Fruit fly (Drosophila melanogaster) whole organism, embryonic: ENCODE measurements around the gene endos.

Experiments used
- BtbVII ChIP-seq: fragments of 200-800 bp; sonication (Bioruptor generic); optimal IDR thresholded peaks from 3 replicates; lab custom pipeline; 2017; ENCODE audit warnings: missing biosample characterization, mild to moderate bottlenecking, missing genetic modification characterization
- Bteb2 ChIP-seq: fragments of 200-800 bp; sonication (Bioruptor generic); optimal IDR thresholded peaks from 2 replicates; lab custom pipeline; 2016; ENCODE audit warnings: missing biosample characterization, missing genetic modification characterization
- CG11456 ChIP-seq: fragments of 200-800 bp; sonication (Bioruptor generic); IDR thresholded peaks from 3 replicates; pipeline ENCODE4 v1.3.6; 2022; ENCODE audit warnings: missing biosample characterization, missing genetic modification characterization
- CG13424 ChIP-seq: fragments of 200-800 bp; sonication (Bioruptor generic); optimal IDR thresholded peaks from 2 replicates; lab custom pipeline; 2019; ENCODE audit warnings: missing biosample characterization, mild to moderate bottlenecking, missing genetic modification characterization, moderate library complexity
- CG13894 ChIP-seq: fragments of 200-800 bp; sonication (Bioruptor generic); optimal IDR thresholded peaks from 3 replicates; lab custom pipeline; 2018; ENCODE audit warnings: missing biosample characterization, mild to moderate bottlenecking, missing genetic modification characterization, moderate library complexity
- CG1529 ChIP-seq: fragments of 200-800 bp; sonication (Bioruptor generic); optimal IDR thresholded peaks from 3 replicates; lab custom pipeline; 2018; ENCODE audit warnings: missing biosample characterization, missing genetic modification characterization
- CG15479 ChIP-seq: fragments of 200-800 bp; sonication (Bioruptor generic); optimal IDR thresholded peaks from 3 replicates; lab custom pipeline; 2019; ENCODE audit warnings: missing biosample characterization, mild to moderate bottlenecking, missing genetic modification characterization, moderate library complexity
- CG18599 ChIP-seq: fragments of 200-800 bp; sonication (Bioruptor generic); optimal IDR thresholded peaks from 3 replicates; lab custom pipeline; 2017; ENCODE audit warnings: missing biosample characterization, missing genetic modification characterization, mild to moderate bottlenecking, moderate library complexity, missing genetic modification reagents
- CG2116 ChIP-seq: fragments of 200-800 bp; sonication (Bioruptor generic); optimal IDR thresholded peaks from 3 replicates; lab custom pipeline; 2018; ENCODE audit warnings: missing biosample characterization, mild to moderate bottlenecking, missing genetic modification characterization
- CG2678 ChIP-seq: fragments of 200-800 bp; sonication (Bioruptor generic); optimal IDR thresholded peaks from 3 replicates; lab custom pipeline; 2019; ENCODE audit warnings: missing biosample characterization, mild to moderate bottlenecking, missing genetic modification characterization, moderate library complexity
- CG3281 ChIP-seq: fragments of 200-800 bp; sonication (Bioruptor generic); optimal IDR thresholded peaks from 3 replicates; lab custom pipeline; 2017; ENCODE audit warnings: missing biosample characterization, mild to moderate bottlenecking, missing genetic modification characterization
- CG3407 ChIP-seq: fragments of 200-800 bp; sonication (Bioruptor generic); optimal IDR thresholded peaks from 2 replicates; lab custom pipeline; 2018; ENCODE audit warnings: missing biosample characterization, mild to moderate bottlenecking, missing genetic modification characterization
- CG3847 ChIP-seq: fragments of 200-800 bp; sonication (Bioruptor generic); IDR thresholded peaks from 2 replicates; pipeline ENCODE4 v1.3.6; 2022; ENCODE audit warnings: missing biosample characterization, missing genetic modification characterization
- CG5180 ChIP-seq: fragments of 200-800 bp; sonication (Bioruptor generic); optimal IDR thresholded peaks from 3 replicates; lab custom pipeline; 2017; ENCODE audit warnings: missing biosample characterization, missing genetic modification characterization, mild to moderate bottlenecking, moderate library complexity, missing genetic modification reagents
- CG7271 ChIP-seq: fragments of 200-800 bp; sonication (Bioruptor generic); optimal IDR thresholded peaks from 2 replicates; lab custom pipeline; 2018; ENCODE audit warnings: missing biosample characterization, mild to moderate bottlenecking, missing genetic modification characterization, moderate library complexity
- Deaf1 ChIP-seq: fragments of 200-800 bp; optimal IDR thresholded peaks from 3 replicates; lab custom pipeline; 2019; ENCODE audit warnings: missing biosample characterization, mild to moderate bottlenecking, missing genetic modification characterization, moderate library complexity
- Ets65A ChIP-seq: fragments of 200-800 bp; sonication (Bioruptor generic); peaks from one replicate; lab custom pipeline; 2016; ENCODE audit warnings: missing biosample characterization, missing genetic modification characterization
- Gsc ChIP-seq: fragments of 200-800 bp; sonication (Bioruptor generic); IDR thresholded peaks from 2 replicates; pipeline ENCODE4 v1.3.6; 2022; ENCODE audit warnings: missing biosample characterization, missing genetic modification characterization
- Hr39 ChIP-seq: fragments of >200 bp; optimal IDR thresholded peaks from 2 replicates; lab custom pipeline; 2017
- Lim3 ChIP-seq: fragments of 200-800 bp; sonication (Bioruptor generic); IDR thresholded peaks from 2 replicates; pipeline ENCODE4 v1.3.6; 2022; ENCODE audit warnings: missing biosample characterization, missing genetic modification characterization
- MTF-1 ChIP-seq: fragments of 200-800 bp; sonication (Bioruptor generic); optimal IDR thresholded peaks from 2 replicates; lab custom pipeline; 2018; ENCODE audit warnings: missing biosample characterization, mild to moderate bottlenecking, missing genetic modification characterization, borderline replicate concordance
- NFAT ChIP-seq: fragments of 200-800 bp; sonication (Bioruptor generic); IDR thresholded peaks from 2 replicates; pipeline ENCODE4 v1.3.6; 2022; ENCODE audit warnings: missing biosample characterization, missing genetic modification characterization
- Oaz ChIP-seq: fragments of 200-800 bp; sonication (Bioruptor generic); IDR thresholded peaks from 2 replicates; pipeline ENCODE4 v1.3.6; 2022; ENCODE audit warnings: missing biosample characterization, missing genetic modification characterization
- Trl ChIP-seq, 3 experiments: fragments of >200 bp in 2 of 3; fragments of 200-800 bp in 1 of 3; sonication (Bioruptor generic) in 1 of 3; optimal IDR thresholded peaks; 2 replicates in 1 of 3; 3 replicates in 2 of 3; lab custom pipeline; 2016 to 2017; ENCODE audit warnings: missing biosample characterization in 1 of 3, missing genetic modification characterization in 1 of 3
- abd-A ChIP-seq: fragments of 200-800 bp; sonication (Bioruptor generic); optimal IDR thresholded peaks from 3 replicates; lab custom pipeline; 2019; ENCODE audit warnings: missing biosample characterization, mild to moderate bottlenecking, missing genetic modification characterization, moderate library complexity
- chinmo ChIP-seq: fragments of 200-800 bp; sonication (Bioruptor generic); IDR thresholded peaks from 4 replicates; pipeline ENCODE4 v1.3.6; 2022; ENCODE audit warnings: missing biosample characterization, missing genetic modification characterization; ENCODE audit not compliant: partially characterized antibody
- ci ChIP-seq: fragments of 200-800 bp; sonication (Bioruptor generic); IDR thresholded peaks from 3 replicates; pipeline ENCODE4 v1.3.6; 2022; ENCODE audit warnings: missing biosample characterization, missing genetic modification characterization
- dysf ChIP-seq: fragments of 200-800 bp; sonication (Bioruptor generic); IDR thresholded peaks from 3 replicates; pipeline ENCODE4 v1.3.6; 2022; ENCODE audit warnings: missing biosample characterization, missing genetic modification characterization
- en ChIP-seq: fragments of 200-800 bp; sonication (Bioruptor generic); optimal IDR thresholded peaks from 2 replicates; lab custom pipeline; 2016; ENCODE audit warnings: missing biosample characterization, missing genetic modification characterization
- org-1 ChIP-seq: fragments of 200-800 bp; sonication (Bioruptor generic); optimal IDR thresholded peaks from 2 replicates; lab custom pipeline; 2017; ENCODE audit warnings: missing biosample characterization, missing genetic modification characterization
- otp ChIP-seq: fragments of 200-800 bp; sonication (Bioruptor generic); IDR thresholded peaks from 3 replicates; pipeline ENCODE4, ENCODE4 v1.3.6; 2022; ENCODE audit warnings: missing biosample characterization, missing genetic modification characterization
- p53 ChIP-seq: fragments of 200-800 bp; sonication (Bioruptor generic); optimal IDR thresholded peaks from 2 replicates; lab custom pipeline; 2016; ENCODE audit warnings: missing biosample characterization, missing genetic modification characterization
- phol ChIP-seq: fragments of 200-800 bp; sonication (Bioruptor generic); optimal IDR thresholded peaks from 3 replicates; lab custom pipeline; 2018; ENCODE audit warnings: missing biosample characterization, mild to moderate bottlenecking, missing genetic modification characterization, moderate library complexity
- so ChIP-seq: fragments of 200-800 bp; sonication (Bioruptor generic); IDR thresholded peaks from 3 replicates; pipeline ENCODE4 v1.3.6; 2022; ENCODE audit warnings: missing biosample characterization, missing genetic modification characterization
- tin ChIP-seq: fragments of 200-800 bp; sonication (Bioruptor generic); optimal IDR thresholded peaks from 3 replicates; lab custom pipeline; 2016; ENCODE audit warnings: missing biosample characterization, missing genetic modification characterization
- toy ChIP-seq: fragments of 200-800 bp; sonication (Bioruptor generic); IDR thresholded peaks from 2 replicates; pipeline ENCODE4 v1.3.6; 2022; ENCODE audit warnings: missing biosample characterization, missing genetic modification characterization
- yki ChIP-seq: fragments of >200 bp; optimal IDR thresholded peaks from 3 replicates; lab custom pipeline; 2018
- zfh1 ChIP-seq: fragments of 200-800 bp; sonication (Bioruptor generic); IDR thresholded peaks from 3 replicates; pipeline ENCODE4 v1.3.6; 2022; ENCODE audit warnings: missing biosample characterization, missing genetic modification characterization

endos gene

dm6 chr3L:13993233-13993741 lies 38.2 kb downstream of the endos start, which contains the start of gene CG17364:
TSS of gene CG17364 (minus strand) at chr3L:13993400.
- TF ChIP-seq Trl (optimal IDR thresholded peaks at IDR 0.05; lab: Kevin White, UChicago) (peak; percentile 69 to 72), Trl (GFP tag; optimal IDR thresholded peaks at IDR 0.05; lab: Kevin White, UChicago) (no peak), CG18599 (GFP tag; lab: Kevin White, UChicago) (peak; percentile 10), CG2116 (GFP tag; lab: Kevin White, UChicago) (no peak), CG3407 (GFP tag; lab: Kevin White, UChicago) (no peak), Bteb2 (GFP tag; lab: Kevin White, UChicago) (no peak), so (GFP tag; lab: Robert Waterston, UW) (0 out of 3 replicates have a peak, but pooled peaks have one; percentile 22), chinmo (GFP tag; lab: Robert Waterston, UW) (0 out of 4 replicates have a peak, but pooled peaks have one; percentile 48), CG3281 (GFP tag; lab: Kevin White, UChicago) (no peak), org-1 (GFP tag; lab: Kevin White, UChicago) (no peak), CG13894 (tag; lab: Kevin White, UChicago) (peak; percentile 8), CG1529 (GFP tag; lab: Kevin White, UChicago) (no peak), dysf (no peak), otp (GFP tag; lab: Robert Waterston, UW) (no peak), BtbVII (peak; percentile 10), tin (GFP tag; lab: Kevin White, UChicago) (no peak), Deaf1 (tag; lab: Kevin White, UChicago) (peak; percentile 96), yki (lab: Kevin White, UChicago) (peak; percentile 17), ci (GFP tag; lab: Robert Waterston, UW) (0 out of 3 replicates have a peak, but pooled peaks have one; percentile 26), zfh1 (GFP tag; lab: Robert Waterston, UW) (0 out of 3 replicates have a peak, but pooled peaks have one; percentile 9), CG2678 (no peak), en (GFP tag; lab: Kevin White, UChicago) (no peak), CG5180 (GFP tag; lab: Kevin White, UChicago) (peak; percentile 5)
- TF ChIP-seq, all 482 proteins: peak for 11

- TF ChIP-seq CG11456 (GFP tag; lab: Robert Waterston, UW) (0 out of 3 replicates have a peak, but pooled peaks have one; percentile 27), Deaf1 (tag; lab: Kevin White, UChicago) (peak; percentile 45), CG13424 (tag; lab: Kevin White, UChicago) (no peak), p53 (GFP tag; lab: Kevin White, UChicago) (no peak), phol (tag; lab: Kevin White, UChicago) (no peak), toy (no peak), CG3847 (GFP tag; lab: Robert Waterston, UW) (no peak), Trl (optimal IDR thresholded peaks at IDR 0.05; lab: Kevin White, UChicago) (peak; percentile 31 to 58), Trl (GFP tag; optimal IDR thresholded peaks at IDR 0.05; lab: Kevin White, UChicago) (no peak), Hr39 (lab: Kevin White, UChicago) (no peak), chinmo (GFP tag; lab: Robert Waterston, UW) (0 out of 4 replicates have a peak, but pooled peaks have one; percentile 22), CG15479 (no peak), NFAT (GFP tag; lab: Robert Waterston, UW) (peak; percentile 18; the same call in 1 of the 2 replicates), CG7271 (tag; lab: Kevin White, UChicago) (no peak), MTF-1 (GFP tag; lab: Kevin White, UChicago) (no peak), abd-A (no peak), Ets65A (peak; percentile 64), Gsc (no peak), Oaz (0 out of 2 replicates have a peak, but pooled peaks have one; percentile 4), Lim3 (no peak)
Observed at dm6 chr3L:13991314-13991713, 40.2 kb downstream of the endos start.
